Fruit fly (Drosophila melanogaster) whole organism, embryonic: Measurements from ENCODE around the gene PolD2.

Experiments used
- Atf3 ChIP-seq: fragments of 200-800 bp; sonication (Bioruptor generic); optimal IDR thresholded peaks from 3 replicates; lab custom pipeline; 2016; ENCODE audit warnings: missing biosample characterization, missing genetic modification characterization
- CG1024 ChIP-seq: fragments of 200-800 bp; sonication (Bioruptor generic); IDR thresholded peaks from 2 replicates; pipeline ENCODE4 v1.3.6; 2022; ENCODE audit warnings: missing biosample characterization, missing genetic modification characterization
- CG10462 ChIP-seq: fragments of 200-800 bp; sonication (Bioruptor generic); optimal IDR thresholded peaks from 2 replicates; lab custom pipeline; 2016; ENCODE audit warnings: missing biosample characterization, missing genetic modification characterization
- CG10979 ChIP-seq: fragments of 200-800 bp; sonication (Bioruptor generic); optimal IDR thresholded peaks from 2 replicates; lab custom pipeline; 2018; ENCODE audit warnings: missing biosample characterization, mild to moderate bottlenecking, missing genetic modification characterization, moderate library complexity
- CG11398 ChIP-seq: fragments of 200-800 bp; sonication (Bioruptor generic); optimal IDR thresholded peaks from 2 replicates; lab custom pipeline; 2016; ENCODE audit warnings: missing biosample characterization, missing genetic modification characterization
- CG15011 ChIP-seq: fragments of 200-800 bp; sonication (Bioruptor generic); optimal IDR thresholded peaks from 3 replicates; lab custom pipeline; 2018; ENCODE audit warnings: missing biosample characterization, mild to moderate bottlenecking, missing genetic modification characterization
- CG18619 ChIP-seq: fragments of 200-800 bp; sonication (Bioruptor generic); optimal IDR thresholded peaks from 3 replicates; lab custom pipeline; 2017; ENCODE audit warnings: missing biosample characterization, mild to moderate bottlenecking, missing genetic modification characterization
- CG2116 ChIP-seq: fragments of 200-800 bp; sonication (Bioruptor generic); optimal IDR thresholded peaks from 3 replicates; lab custom pipeline; 2018; ENCODE audit warnings: missing biosample characterization, mild to moderate bottlenecking, missing genetic modification characterization
- CG2129 ChIP-seq: fragments of 200-800 bp; sonication (Bioruptor generic); IDR thresholded peaks from 2 replicates; pipeline ENCODE4 v1.3.6; 2022; ENCODE audit warnings: missing biosample characterization, missing genetic modification characterization; ENCODE audit not compliant: partially characterized antibody
- CG3065 ChIP-seq: fragments of 200-800 bp; sonication (Bioruptor generic); optimal IDR thresholded peaks from 2 replicates; lab custom pipeline; 2016; ENCODE audit warnings: missing biosample characterization, missing genetic modification characterization
- CG31224 ChIP-seq: fragments of 200-800 bp; sonication (Bioruptor generic); IDR thresholded peaks from 2 replicates; pipeline ENCODE4 v1.3.6; 2022; ENCODE audit warnings: missing biosample characterization, missing genetic modification characterization
- CG31441 ChIP-seq: fragments of 200-800 bp; sonication (Bioruptor generic); IDR thresholded peaks from 2 replicates; pipeline ENCODE4 v1.3.6; 2022; ENCODE audit warnings: missing biosample characterization, missing genetic modification characterization
- CG32532 ChIP-seq: fragments of 200-800 bp; sonication (Bioruptor generic); IDR thresholded peaks from 2 replicates; pipeline ENCODE4 v1.3.6; 2022; ENCODE audit warnings: missing biosample characterization, missing genetic modification characterization
- CG3407 ChIP-seq: fragments of 200-800 bp; sonication (Bioruptor generic); optimal IDR thresholded peaks from 2 replicates; lab custom pipeline; 2018; ENCODE audit warnings: missing biosample characterization, mild to moderate bottlenecking, missing genetic modification characterization
- CG5180 ChIP-seq: fragments of 200-800 bp; sonication (Bioruptor generic); optimal IDR thresholded peaks from 3 replicates; lab custom pipeline; 2017; ENCODE audit warnings: missing biosample characterization, missing genetic modification characterization, mild to moderate bottlenecking, moderate library complexity, missing genetic modification reagents
- CG6175 ChIP-seq: fragments of 200-800 bp; sonication (Bioruptor generic); IDR thresholded peaks from 3 replicates; pipeline ENCODE4 v1.3.6; 2022; ENCODE audit warnings: missing biosample characterization, missing genetic modification characterization
- CG6254 ChIP-seq: fragments of 200-800 bp; sonication (Bioruptor generic); optimal IDR thresholded peaks from 3 replicates; lab custom pipeline; 2017; ENCODE audit warnings: mild to moderate bottlenecking, missing biosample characterization, missing genetic modification reagents, missing genetic modification characterization
- CG6765 ChIP-seq: fragments of 200-800 bp; sonication (Bioruptor generic); optimal IDR thresholded peaks from 3 replicates; lab custom pipeline; 2017; ENCODE audit warnings: missing biosample characterization, mild to moderate bottlenecking, missing genetic modification characterization
- CG7271 ChIP-seq: fragments of 200-800 bp; sonication (Bioruptor generic); optimal IDR thresholded peaks from 2 replicates; lab custom pipeline; 2018; ENCODE audit warnings: missing biosample characterization, mild to moderate bottlenecking, missing genetic modification characterization, moderate library complexity
- CG7357 ChIP-seq: fragments of 200-800 bp; sonication (Bioruptor generic); IDR thresholded peaks from 3 replicates; pipeline ENCODE4 v1.3.6; 2022; ENCODE audit warnings: missing biosample characterization, missing genetic modification characterization
- CG7372 ChIP-seq: fragments of 200-800 bp; sonication (Bioruptor generic); IDR thresholded peaks from 2 replicates; pipeline ENCODE4 v1.3.6; 2022; ENCODE audit warnings: missing biosample characterization, missing genetic modification characterization
- CG7928 ChIP-seq: fragments of 200-800 bp; sonication (Bioruptor generic); optimal IDR thresholded peaks from 2 replicates; lab custom pipeline; 2017; ENCODE audit warnings: missing biosample characterization, mild to moderate bottlenecking, missing genetic modification characterization
- Fer1 ChIP-seq: fragments of 200-800 bp; sonication (Bioruptor generic); optimal IDR thresholded peaks from 2 replicates; lab custom pipeline; 2017; ENCODE audit warnings: missing biosample characterization, mild to moderate bottlenecking, missing genetic modification characterization
- Hsf ChIP-seq: fragments of 200-800 bp; sonication (Bioruptor generic); optimal IDR thresholded peaks from 3 replicates; lab custom pipeline; 2016; ENCODE audit warnings: missing biosample characterization, missing genetic modification characterization
- Lpt ChIP-seq: fragments of >200 bp; optimal IDR thresholded peaks from 2 replicates; lab custom pipeline; 2018; ENCODE audit warnings: missing biosample characterization, missing genetic modification characterization
- Med ChIP-seq: fragments of 200-800 bp; sonication (Bioruptor generic); peaks from one replicate; lab custom pipeline; 2016; ENCODE audit warnings: missing biosample characterization, missing genetic modification characterization, mild to moderate bottlenecking, inconsistent platforms, moderate library complexity
- Neu2 ChIP-seq: fragments of 200-800 bp; sonication (Bioruptor generic); optimal IDR thresholded peaks from 3 replicates; lab custom pipeline; 2016; ENCODE audit warnings: missing biosample characterization, missing genetic modification characterization, borderline replicate concordance
- Oaz ChIP-seq: fragments of 200-800 bp; sonication (Bioruptor generic); IDR thresholded peaks from 2 replicates; pipeline ENCODE4 v1.3.6; 2022; ENCODE audit warnings: missing biosample characterization, missing genetic modification characterization
- Poxn ChIP-seq: fragments of 200-800 bp; sonication (Bioruptor generic); IDR thresholded peaks from 2 replicates; pipeline ENCODE4 v1.3.6; 2022; ENCODE audit warnings: missing biosample characterization, missing genetic modification characterization
- Six4 ChIP-seq: fragments of 200-800 bp; sonication (Bioruptor generic); optimal IDR thresholded peaks from 2 replicates; lab custom pipeline; 2016; ENCODE audit warnings: missing biosample characterization, missing genetic modification characterization
- Sox100B ChIP-seq: fragments of 200-800 bp; sonication (Bioruptor generic); optimal IDR thresholded peaks from 3 replicates; lab custom pipeline; 2018; ENCODE audit warnings: missing biosample characterization, mild to moderate bottlenecking, missing genetic modification characterization
- Sox102F ChIP-seq: fragments of 200-800 bp; sonication (Bioruptor generic); optimal IDR thresholded peaks from 2 replicates; lab custom pipeline; 2018; ENCODE audit warnings: missing biosample characterization, mild to moderate bottlenecking, missing genetic modification characterization, moderate library complexity
- Tbp ChIP-seq: fragments of >200 bp; optimal IDR thresholded peaks from 2 replicates; lab custom pipeline; 2018; ENCODE audit warnings: missing biosample characterization, missing genetic modification characterization
- cad ChIP-seq: fragments of >200 bp; optimal IDR thresholded peaks from 2 replicates; lab custom pipeline; 2017; ENCODE audit warnings: missing biosample characterization, missing genetic modification characterization
- cas ChIP-seq: fragments of 200-800 bp; sonication (Bioruptor generic); IDR thresholded peaks from 2 replicates; pipeline ENCODE4 v1.3.6; 2022; ENCODE audit warnings: missing biosample characterization, missing genetic modification characterization
- dati ChIP-seq: fragments of 200-800 bp; sonication (Bioruptor generic); IDR thresholded peaks from 2 replicates; pipeline ENCODE4 v1.3.6; 2022; ENCODE audit warnings: missing biosample characterization, missing genetic modification characterization
- dm ChIP-seq: fragments of 200-800 bp; sonication (Bioruptor generic); optimal IDR thresholded peaks from 3 replicates; lab custom pipeline; 2016; ENCODE audit warnings: missing biosample characterization, missing genetic modification characterization
- dpn ChIP-seq, 2 experiments: fragments of 200-800 bp; sonication (Bioruptor generic); optimal IDR thresholded peaks; 3 replicates each; lab custom pipeline; 2016; ENCODE audit warnings: missing biosample characterization in 2 of 2, missing genetic modification characterization in 2 of 2
- grau ChIP-seq: fragments of 200-800 bp; optimal IDR thresholded peaks from 3 replicates; lab custom pipeline; 2019; ENCODE audit warnings: missing biosample characterization, mild to moderate bottlenecking, missing genetic modification characterization, moderate library complexity
- luna ChIP-seq: fragments of 200-800 bp; sonication (Bioruptor generic); optimal IDR thresholded peaks from 2 replicates; lab custom pipeline; 2016; ENCODE audit warnings: missing biosample characterization, missing genetic modification characterization
- mld ChIP-seq: fragments of 200-800 bp; sonication (Bioruptor generic); IDR thresholded peaks from 3 replicates; pipeline ENCODE4 v1.3.6; 2022; ENCODE audit warnings: missing biosample characterization, missing genetic modification characterization; ENCODE audit not compliant: partially characterized antibody
- sc ChIP-seq, 3 experiments: fragments of >200 bp in 2 of 3; fragments of 200-800 bp in 1 of 3; sonication (Bioruptor generic) in 1 of 3; optimal IDR thresholded peaks; 2 replicates in 2 of 3; 3 replicates in 1 of 3; lab custom pipeline; 2017; ENCODE audit warnings: mild to moderate bottlenecking in 1 of 3, missing biosample characterization in 1 of 3, missing genetic modification characterization in 1 of 3, missing genetic modification reagents in 1 of 3
- sd ChIP-seq: fragments of 200-800 bp; sonication (Bioruptor generic); optimal IDR thresholded peaks from 3 replicates; lab custom pipeline; 2018; ENCODE audit warnings: missing biosample characterization, mild to moderate bottlenecking, missing genetic modification characterization, moderate library complexity
- sens-2 ChIP-seq: fragments of 200-800 bp; sonication (Bioruptor generic); IDR thresholded peaks from 2 replicates; pipeline ENCODE4 v1.3.6; 2022; ENCODE audit warnings: missing biosample characterization, missing genetic modification characterization
- sna ChIP-seq: fragments of 200-800 bp; sonication (Bioruptor generic); IDR thresholded peaks from 2 replicates; pipeline ENCODE4 v1.3.6; 2022; ENCODE audit warnings: missing biosample characterization, missing genetic modification characterization; ENCODE audit not compliant: partially characterized antibody
- sug ChIP-seq: fragments of 200-800 bp; optimal IDR thresholded peaks from 2 replicates; lab custom pipeline; 2019; ENCODE audit warnings: missing biosample characterization, mild to moderate bottlenecking, missing genetic modification characterization, moderate library complexity
- tgo ChIP-seq: fragments of 200-800 bp; sonication (Bioruptor generic); IDR thresholded peaks from 3 replicates; pipeline ENCODE4 v1.3.6; 2022; ENCODE audit warnings: missing biosample characterization, missing genetic modification characterization
- wek ChIP-seq: fragments of 200-800 bp; sonication (Bioruptor generic); optimal IDR thresholded peaks from 3 replicates; lab custom pipeline; 2018; ENCODE audit warnings: missing biosample characterization, mild to moderate bottlenecking, missing genetic modification characterization, moderate library complexity
- wor ChIP-seq: fragments of 200-800 bp; sonication (Bioruptor generic); IDR thresholded peaks from 2 replicates; pipeline ENCODE4 v1.3.6; 2022; ENCODE audit warnings: missing biosample characterization, missing genetic modification characterization

Gene PolD2

DNA sequence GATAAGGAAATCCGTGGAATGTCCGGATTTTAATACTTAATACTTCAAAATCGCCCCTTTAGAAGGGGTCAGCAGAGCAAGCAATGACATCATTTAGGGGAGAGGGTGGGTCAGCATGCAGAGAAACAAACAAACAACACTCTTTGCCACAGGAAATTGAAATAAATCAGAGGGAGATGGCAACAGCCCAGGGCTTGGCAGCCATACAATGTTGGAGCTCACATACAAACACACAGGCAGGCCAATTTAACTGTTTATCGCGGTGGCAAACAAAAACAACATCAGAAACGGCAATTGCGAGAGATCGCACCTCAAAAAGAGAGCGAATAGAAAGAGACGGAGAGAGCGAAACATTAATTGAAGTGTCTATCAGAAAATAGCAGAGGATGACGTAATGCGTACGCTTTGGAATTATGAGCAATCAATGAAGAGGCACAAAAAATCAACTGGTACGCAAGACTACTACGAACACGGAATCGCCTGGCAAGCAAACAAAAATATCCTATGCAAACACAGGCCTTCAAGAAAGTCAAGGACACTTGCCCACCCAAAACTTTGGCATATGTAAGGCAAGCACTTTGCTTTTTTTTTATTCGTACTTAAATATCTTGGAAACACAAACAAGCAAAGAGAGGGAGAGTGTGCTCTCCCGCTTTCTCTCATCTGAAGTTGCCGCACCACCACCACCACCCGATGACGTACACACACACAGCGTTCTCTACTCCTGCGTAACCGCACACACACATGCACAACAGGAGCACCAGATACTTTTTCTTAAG, 18.9 kb downstream of the PolD2 start (continued):
- TF ChIP-seq grau (tag; lab: Kevin White, UChicago): peak; percentile 3
- no peak for TF ChIP-seq CG6254 (GFP tag; lab: Kevin White, UChicago)
- TF ChIP-seq CG31441 (GFP tag; lab: Robert Waterston, UW): no peak
- TF ChIP-seq CG15011 (GFP tag; lab: Kevin White, UChicago): no peak
- TF ChIP-seq sd (tag; lab: Kevin White, UChicago): peak; percentile 91
- peak; percentile 66 for TF ChIP-seq CG6765 (GFP tag; lab: Kevin White, UChicago)
- TF ChIP-seq Oaz (GFP tag; lab: Robert Waterston, UW): no peak
- no peak for TF ChIP-seq dm (GFP tag; lab: Kevin White, UChicago)
- no peak for TF ChIP-seq CG31224 (GFP tag; lab: Robert Waterston, UW)
- no peak for TF ChIP-seq CG7271
- peak; percentile 27 for TF ChIP-seq CG11398
- TF ChIP-seq Atf3: peak; percentile 77
- peak; percentile 73 for TF ChIP-seq CG7928 (GFP tag; lab: Kevin White, UChicago)
- no peak for TF ChIP-seq CG2129 (GFP tag; lab: Robert Waterston, UW)
- TF ChIP-seq CG7372 (GFP tag; lab: Robert Waterston, UW): 0 out of 2 replicates have a peak, but pooled peaks have one; percentile 13
- TF ChIP-seq Tbp: no peak
- no peak for TF ChIP-seq sna
- TF ChIP-seq CG3407 (GFP tag; lab: Kevin White, UChicago): no peak
- TF ChIP-seq CG18619: no peak
- TF ChIP-seq CG7357 (GFP tag; lab: Robert Waterston, UW): no peak
- TF ChIP-seq Sox100B (GFP tag; lab: Kevin White, UChicago): no peak
- peak; percentile 53; the same call in 1 of the 3 replicates for TF ChIP-seq CG6175 (GFP tag; lab: Robert Waterston, UW)
- peak; percentile 57 for TF ChIP-seq Fer1
- TF ChIP-seq dati: no peak
- TF ChIP-seq mld: no peak

DNA sequence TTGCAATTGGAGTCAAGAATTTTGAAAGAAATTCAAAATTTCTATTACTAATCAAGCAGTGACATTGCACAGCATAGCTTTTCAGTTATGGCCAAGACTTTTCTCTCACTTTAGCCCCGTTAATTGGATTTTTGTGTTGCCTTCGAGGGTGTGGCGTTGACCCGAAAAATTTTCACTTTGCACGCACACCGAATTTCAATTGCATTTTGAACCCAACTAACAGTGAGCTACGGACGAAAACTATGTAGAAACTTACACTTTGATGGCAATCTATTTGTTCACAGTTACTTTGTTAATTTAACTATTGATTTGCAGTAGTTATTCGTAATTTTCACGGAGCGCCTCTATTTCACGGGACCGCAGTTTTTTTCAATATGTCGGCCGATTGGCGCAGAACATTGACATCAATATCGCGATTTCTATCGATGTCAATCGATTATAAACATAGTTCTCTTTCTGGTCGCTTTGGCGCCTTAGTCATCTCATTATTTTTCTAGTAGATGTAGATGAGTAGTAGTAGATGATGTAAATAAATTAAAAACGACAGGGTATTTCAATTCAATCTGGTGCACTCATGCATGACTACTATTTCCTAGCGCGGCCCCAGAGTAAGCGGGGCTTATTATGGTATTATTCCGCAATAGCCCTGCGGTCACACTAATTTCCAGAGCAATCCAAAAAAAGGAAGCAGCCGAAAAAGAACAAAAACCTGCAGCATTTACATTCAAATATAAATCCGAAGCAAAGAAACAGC, 19.7 kb downstream of the PolD2 start, which contains the start of the genes alpha-Spec, dlt and Cdc37:
TSS of gene alpha-Spec (minus strand) at position 386 of the 754 bp plus-strand sequence.
TSS of gene dlt (minus strand) at position 386 of the 754 bp plus-strand sequence.
TSS of gene Cdc37 (plus strand) at position 450 of the 754 bp plus-strand sequence.
- TF ChIP-seq sens-2 (no peak), Med (GFP tag; lab: Kevin White, UChicago) (peak; percentile 91), sug (peak; percentile 38), CG32532 (GFP tag; lab: Robert Waterston, UW) (peak; percentile 9; the same call in 1 of the 2 replicates), Neu2 (no peak), Hsf (GFP tag; lab: Kevin White, UChicago) (peak; percentile 35), cad (no peak), Six4 (GFP tag; lab: Kevin White, UChicago) (no peak), tgo (GFP tag; lab: Robert Waterston, UW) (no peak), Sox102F (GFP tag; lab: Kevin White, UChicago) (no peak), CG1024 (GFP tag; lab: Robert Waterston, UW) (no peak), CG6765 (GFP tag; lab: Kevin White, UChicago) (no peak), cas (GFP tag; lab: Robert Waterston, UW) (no peak), CG3065 (GFP tag; lab: Kevin White, UChicago) (no peak), Lpt (no peak), CG10462 (no peak), CG10979 (tag; lab: Kevin White, UChicago) (peak; percentile 1), CG2116 (GFP tag; lab: Kevin White, UChicago) (peak; percentile 82), wor (no peak), Poxn (GFP tag; lab: Robert Waterston, UW) (no peak), CG5180 (no peak), sc (optimal IDR thresholded peaks at IDR 0.05; lab: Kevin White, UChicago) (no peak), sc (GFP tag; optimal IDR thresholded peaks at IDR 0.05; lab: Kevin White, UChicago) (no peak), luna (no peak), dpn (GFP tag; optimal IDR thresholded peaks at IDR 0.05; lab: Kevin White, UChicago) (peak in 1 of 2 experiments; percentile 21), wek (GFP tag; lab: Kevin White, UChicago) (no peak)
